Fruit fly (Drosophila melanogaster) whole organism, embryonic: Measurements from ENCODE around the gene CG6511.

Source experiments
- Abd-B ChIP-seq: fragments of 200-800 bp; sonication (Bioruptor generic); optimal IDR thresholded peaks from 2 replicates; lab custom pipeline; 2018; ENCODE audit warnings: missing biosample characterization, mild to moderate bottlenecking, missing genetic modification characterization, moderate library complexity
- Adf1 ChIP-seq: fragments of 200-800 bp; sonication (Bioruptor generic); IDR thresholded peaks from 2 replicates; pipeline ENCODE4 v1.3.6; 2022; ENCODE audit warnings: missing biosample characterization, missing genetic modification characterization
- Aef1 ChIP-seq: fragments of 200-800 bp; sonication (Bioruptor generic); IDR thresholded peaks from 3 replicates; pipeline ENCODE4 v1.3.6; 2022; ENCODE audit warnings: missing biosample characterization, missing genetic modification characterization
- Atf6 ChIP-seq: fragments of 200-800 bp; sonication (Bioruptor generic); IDR thresholded peaks from 2 replicates; pipeline ENCODE4 v1.3.6; 2022; ENCODE audit warnings: missing biosample characterization, missing genetic modification characterization
- B-H2 ChIP-seq: fragments of 200-800 bp; sonication (Bioruptor generic); optimal IDR thresholded peaks from 2 replicates; lab custom pipeline; 2018; ENCODE audit warnings: missing biosample characterization, mild to moderate bottlenecking, missing genetic modification characterization
- CG10366 ChIP-seq: fragments of 200-800 bp; sonication (Bioruptor generic); IDR thresholded peaks from 2 replicates; pipeline ENCODE4 v1.3.6; 2022; ENCODE audit warnings: missing biosample characterization, missing genetic modification characterization
- CG11398 ChIP-seq: fragments of 200-800 bp; sonication (Bioruptor generic); optimal IDR thresholded peaks from 2 replicates; lab custom pipeline; 2016; ENCODE audit warnings: missing biosample characterization, missing genetic modification characterization
- CG1233 ChIP-seq: fragments of 200-800 bp; sonication (Bioruptor generic); optimal IDR thresholded peaks from 4 replicates; lab custom pipeline; 2018; ENCODE audit warnings: missing biosample characterization, mild to moderate bottlenecking, missing genetic modification characterization
- CG13894 ChIP-seq: fragments of 200-800 bp; sonication (Bioruptor generic); optimal IDR thresholded peaks from 3 replicates; lab custom pipeline; 2018; ENCODE audit warnings: missing biosample characterization, mild to moderate bottlenecking, missing genetic modification characterization, moderate library complexity
- CG14441 ChIP-seq: fragments of 200-800 bp; sonication (Bioruptor generic); IDR thresholded peaks from 2 replicates; pipeline ENCODE4 v1.3.6; 2022; ENCODE audit warnings: missing biosample characterization, missing genetic modification characterization
- CG15011 ChIP-seq: fragments of 200-800 bp; sonication (Bioruptor generic); optimal IDR thresholded peaks from 3 replicates; lab custom pipeline; 2018; ENCODE audit warnings: missing biosample characterization, mild to moderate bottlenecking, missing genetic modification characterization
- CG1529 ChIP-seq: fragments of 200-800 bp; sonication (Bioruptor generic); optimal IDR thresholded peaks from 3 replicates; lab custom pipeline; 2018; ENCODE audit warnings: missing biosample characterization, missing genetic modification characterization
- CG15479 ChIP-seq: fragments of 200-800 bp; sonication (Bioruptor generic); optimal IDR thresholded peaks from 3 replicates; lab custom pipeline; 2019; ENCODE audit warnings: missing biosample characterization, mild to moderate bottlenecking, missing genetic modification characterization, moderate library complexity
- CG1602 ChIP-seq: fragments of 200-800 bp; sonication (Bioruptor generic); optimal IDR thresholded peaks from 3 replicates; lab custom pipeline; 2016; ENCODE audit warnings: missing biosample characterization, missing genetic modification characterization
- CG17328 ChIP-seq: fragments of 200-800 bp; sonication (Bioruptor generic); IDR thresholded peaks from 2 replicates; pipeline ENCODE4 v1.3.6; 2022; ENCODE audit warnings: missing biosample characterization, missing genetic modification characterization
- CG1792 ChIP-seq: fragments of 200-800 bp; sonication (Bioruptor generic); optimal IDR thresholded peaks from 2 replicates; lab custom pipeline; 2016; ENCODE audit warnings: missing biosample characterization, missing genetic modification characterization
- CG2120 ChIP-seq: fragments of 200-800 bp; sonication (Bioruptor generic); optimal IDR thresholded peaks from 3 replicates; lab custom pipeline; 2016; ENCODE audit warnings: missing biosample characterization, missing genetic modification characterization
- CG2129 ChIP-seq: fragments of 200-800 bp; sonication (Bioruptor generic); IDR thresholded peaks from 2 replicates; pipeline ENCODE4 v1.3.6; 2022; ENCODE audit warnings: missing biosample characterization, missing genetic modification characterization; ENCODE audit not compliant: partially characterized antibody
- CG2202 ChIP-seq: fragments of 200-800 bp; sonication (Bioruptor generic); optimal IDR thresholded peaks from 2 replicates; lab custom pipeline; 2018; ENCODE audit warnings: missing biosample characterization, mild to moderate bottlenecking, missing genetic modification characterization
- CG30431 ChIP-seq: fragments of 200-800 bp; sonication (Bioruptor generic); optimal IDR thresholded peaks from 2 replicates; lab custom pipeline; 2017; ENCODE audit warnings: missing biosample characterization, missing genetic modification characterization
- CG3065 ChIP-seq: fragments of 200-800 bp; sonication (Bioruptor generic); optimal IDR thresholded peaks from 2 replicates; lab custom pipeline; 2016; ENCODE audit warnings: missing biosample characterization, missing genetic modification characterization
- CG31441 ChIP-seq: fragments of 200-800 bp; sonication (Bioruptor generic); IDR thresholded peaks from 2 replicates; pipeline ENCODE4 v1.3.6; 2022; ENCODE audit warnings: missing biosample characterization, missing genetic modification characterization
- CG3163 ChIP-seq: fragments of 200-800 bp; sonication (Bioruptor generic); optimal IDR thresholded peaks from 3 replicates; lab custom pipeline; 2016; ENCODE audit warnings: missing biosample characterization, missing genetic modification characterization
- CG6683 ChIP-seq: fragments of 200-800 bp; sonication (Bioruptor generic); optimal IDR thresholded peaks from 2 replicates; lab custom pipeline; 2017; ENCODE audit warnings: missing biosample characterization, mild to moderate bottlenecking, missing genetic modification characterization, missing genetic modification reagents
- CG8290 ChIP-seq, 3 experiments: fragments of 200-800 bp; sonication (Bioruptor generic); optimal IDR thresholded peaks; 2 replicates each; lab custom pipeline; 2016 to 2019; ENCODE audit warnings: missing biosample characterization in 3 of 3, missing genetic modification characterization in 3 of 3, mild to moderate bottlenecking in 2 of 3, moderate library complexity in 1 of 3
- D ChIP-seq, 2 experiments: fragments of 200-800 bp in 1 of 2; fragments of >200 bp in 1 of 2; sonication (Bioruptor generic) in 1 of 2; optimal IDR thresholded peaks; 2 replicates in 1 of 2; 3 replicates in 1 of 2; lab custom pipeline; 2017; ENCODE audit warnings: mild to moderate bottlenecking in 1 of 2, missing biosample characterization in 1 of 2, missing genetic modification characterization in 1 of 2, missing genetic modification reagents in 1 of 2
- Dip3 ChIP-seq: fragments of 200-800 bp; sonication (Bioruptor generic); optimal IDR thresholded peaks from 3 replicates; lab custom pipeline; 2016; ENCODE audit warnings: missing biosample characterization, missing genetic modification characterization
- Drgx ChIP-seq: fragments of 200-800 bp; sonication (Bioruptor generic); IDR thresholded peaks from 2 replicates; pipeline ENCODE4 v1.3.6; 2022; ENCODE audit warnings: missing biosample characterization, missing genetic modification characterization
- Ets97D ChIP-seq: fragments of 200-800 bp; sonication (Bioruptor generic); optimal IDR thresholded peaks from 3 replicates; lab custom pipeline; 2016; ENCODE audit warnings: missing biosample characterization, missing genetic modification characterization
- HHEX ChIP-seq: fragments of 200-800 bp; sonication (Bioruptor generic); optimal IDR thresholded peaks from 3 replicates; lab custom pipeline; 2017; ENCODE audit warnings: missing biosample characterization, mild to moderate bottlenecking, missing genetic modification characterization, missing genetic modification reagents
- Hr78 ChIP-seq, 2 experiments: fragments of 200-800 bp in 1 of 2; fragments of >200 bp in 1 of 2; sonication (Bioruptor generic) in 1 of 2; optimal IDR thresholded peaks; 2 replicates each; lab custom pipeline; 2017 to 2019; ENCODE audit warnings: missing biosample characterization in 2 of 2, missing genetic modification characterization in 2 of 2, mild to moderate bottlenecking in 1 of 2, moderate library complexity in 1 of 2
- Kr ChIP-seq: fragments of 200-800 bp; sonication (Bioruptor generic); optimal IDR thresholded peaks from 2 replicates; lab custom pipeline; 2017; ENCODE audit warnings: missing biosample characterization, mild to moderate bottlenecking, missing genetic modification characterization
- Ravus ChIP-seq: fragments of 200-800 bp; sonication (Bioruptor generic); IDR thresholded peaks from 2 replicates; pipeline ENCODE4 v1.3.6; 2022; ENCODE audit warnings: missing biosample characterization, missing genetic modification characterization
- Xbp1 ChIP-seq: fragments of 200-800 bp; sonication (Bioruptor generic); optimal IDR thresholded peaks from 3 replicates; lab custom pipeline; 2016; ENCODE audit warnings: missing biosample characterization, mild to moderate bottlenecking, missing genetic modification characterization
- ase ChIP-seq: fragments of 200-800 bp; sonication (Bioruptor generic); IDR thresholded peaks from 3 replicates; pipeline ENCODE4 v1.3.6; 2022; ENCODE audit warnings: missing biosample characterization, missing genetic modification characterization
- bsh ChIP-seq, 2 experiments: fragments of 200-800 bp; sonication (Bioruptor generic); optimal IDR thresholded peaks; 2 replicates each; lab custom pipeline; 2017 to 2018; ENCODE audit warnings: mild to moderate bottlenecking in 2 of 2, missing biosample characterization in 2 of 2, missing genetic modification characterization in 2 of 2, moderate library complexity in 1 of 2
- crc ChIP-seq: fragments of 200-800 bp; sonication (Bioruptor generic); optimal IDR thresholded peaks from 2 replicates; lab custom pipeline; 2016; ENCODE audit warnings: missing biosample characterization, missing genetic modification characterization
- cwo ChIP-seq: fragments of 200-800 bp; sonication (Bioruptor generic); optimal IDR thresholded peaks from 3 replicates; lab custom pipeline; 2017; ENCODE audit warnings: missing biosample characterization, missing genetic modification characterization, mild to moderate bottlenecking, moderate library complexity, missing genetic modification reagents
- dati ChIP-seq: fragments of 200-800 bp; sonication (Bioruptor generic); IDR thresholded peaks from 2 replicates; pipeline ENCODE4 v1.3.6; 2022; ENCODE audit warnings: missing biosample characterization, missing genetic modification characterization
- emc ChIP-seq: fragments of 200-800 bp; sonication (Bioruptor generic); optimal IDR thresholded peaks from 2 replicates; lab custom pipeline; 2016; ENCODE audit warnings: missing biosample characterization, missing genetic modification characterization
- fd96Cb ChIP-seq: fragments of 200-800 bp; sonication (Bioruptor generic); optimal IDR thresholded peaks from 2 replicates; lab custom pipeline; 2018; ENCODE audit warnings: missing biosample characterization, mild to moderate bottlenecking, missing genetic modification characterization, moderate library complexity
- gce ChIP-seq: fragments of 200-800 bp; sonication (Bioruptor generic); IDR thresholded peaks from 3 replicates; pipeline ENCODE4 v1.3.6; 2022; ENCODE audit warnings: missing biosample characterization, missing genetic modification characterization
- hkb ChIP-seq, 2 experiments: fragments of 200-800 bp in 1 of 2; fragments of >200 bp in 1 of 2; sonication (Bioruptor generic) in 1 of 2; IDR thresholded peaks in 1 of 2; optimal IDR thresholded peaks in 1 of 2; 2 replicates each; pipeline versions ENCODE4 v1.3.6 to Lab custom; 2017 to 2022; ENCODE audit warnings: missing biosample characterization in 1 of 2, missing genetic modification characterization in 1 of 2
- lbe ChIP-seq: fragments of 200-800 bp; sonication (Bioruptor generic); optimal IDR thresholded peaks from 2 replicates; lab custom pipeline; 2016; ENCODE audit warnings: missing biosample characterization, mild to moderate bottlenecking, missing genetic modification characterization
- lilli ChIP-seq: fragments of 200-800 bp; sonication (Bioruptor generic); optimal IDR thresholded peaks from 3 replicates; lab custom pipeline; 2016; ENCODE audit warnings: missing biosample characterization, missing genetic modification characterization
- ranshi ChIP-seq: fragments of 200-800 bp; sonication (Bioruptor generic); IDR thresholded peaks from 2 replicates; pipeline ENCODE4 v1.3.6; 2022; ENCODE audit warnings: missing biosample characterization, missing genetic modification characterization
- sug ChIP-seq: fragments of 200-800 bp; optimal IDR thresholded peaks from 2 replicates; lab custom pipeline; 2019; ENCODE audit warnings: missing biosample characterization, mild to moderate bottlenecking, missing genetic modification characterization, moderate library complexity
- tgo ChIP-seq: fragments of 200-800 bp; sonication (Bioruptor generic); IDR thresholded peaks from 3 replicates; pipeline ENCODE4 v1.3.6; 2022; ENCODE audit warnings: missing biosample characterization, missing genetic modification characterization
- trh ChIP-seq: fragments of 200-800 bp; sonication (Bioruptor generic); optimal IDR thresholded peaks from 2 replicates; lab custom pipeline; 2016; ENCODE audit warnings: missing biosample characterization, missing genetic modification characterization
- vvl ChIP-seq: fragments of 200-800 bp; sonication (Bioruptor generic); IDR thresholded peaks from 2 replicates; pipeline ENCODE4 v1.3.6; 2022; ENCODE audit warnings: missing biosample characterization, missing genetic modification characterization

The CG6511 gene

dm6 chr3L:8751262-8751661, 30.1 kb downstream of the CG6511 start (continued):
- TF ChIP-seq Aef1 (no peak), CG15011 (GFP tag; lab: Kevin White, UChicago) (peak; percentile 8), cwo (GFP tag; lab: Kevin White, UChicago) (no peak), CG13894 (no peak), Drgx (GFP tag; lab: Robert Waterston, UW) (peak; percentile 71), Ravus (GFP tag; lab: Robert Waterston, UW) (no peak), vvl (GFP tag; lab: Robert Waterston, UW) (peak; percentile 73), CG6683 (GFP tag; lab: Kevin White, UChicago) (no peak), CG30431 (GFP tag; lab: Kevin White, UChicago) (no peak), trh (GFP tag; lab: Kevin White, UChicago) (no peak), tgo (GFP tag; lab: Robert Waterston, UW) (peak; percentile 59), hkb (optimal IDR thresholded peaks at IDR 0.05; lab: Kevin White, UChicago) (no peak), hkb (GFP tag; IDR thresholded peaks at IDR 0.05; lab: Robert Waterston, UW) (peak; percentile 69), fd96Cb (tag; lab: Kevin White, UChicago) (peak; percentile 63), crc (GFP tag; lab: Kevin White, UChicago) (no peak), CG15479 (GFP tag; lab: Kevin White, UChicago) (no peak), B-H2 (no peak), CG2202 (tag; lab: Kevin White, UChicago) (no peak), bsh (GFP tag; optimal IDR thresholded peaks at IDR 0.05; lab: Kevin White, UChicago) (peak in 1 of 2 experiments; percentile 72), CG31441 (GFP tag; lab: Robert Waterston, UW) (peak; percentile 62), CG8290 (GFP tag; optimal IDR thresholded peaks at IDR 0.05; lab: Kevin White, UChicago) (no peak), CG8290 (tag; optimal IDR thresholded peaks at IDR 0.05; lab: Kevin White, UChicago) (no peak), ranshi (GFP tag; lab: Robert Waterston, UW) (no peak), sug (tag; lab: Kevin White, UChicago) (no peak), CG14441 (0 out of 2 replicates have a peak, but pooled peaks have one; percentile 14), HHEX (GFP tag; lab: Kevin White, UChicago) (peak; percentile 44), CG3163 (GFP tag; lab: Kevin White, UChicago) (no peak), CG1233 (GFP tag; lab: Kevin White, UChicago) (no peak), lbe (no peak), CG2129 (GFP tag; lab: Robert Waterston, UW) (no peak), emc (GFP tag; lab: Kevin White, UChicago) (no peak), CG10366 (GFP tag; lab: Robert Waterston, UW) (peak; percentile 67), lilli (no peak), Xbp1 (GFP tag; lab: Kevin White, UChicago) (peak; percentile 65), Kr (no peak), CG1602 (GFP tag; lab: Kevin White, UChicago) (peak; percentile 5), Hr78 (GFP tag; optimal IDR thresholded peaks at IDR 0.05; lab: Kevin White, UChicago) (peak in 1 of 2 experiments; percentile 35), ase (GFP tag; lab: Robert Waterston, UW) (no peak), Adf1 (GFP tag; lab: Robert Waterston, UW) (no peak), CG2120 (GFP tag; lab: Kevin White, UChicago) (no peak), Ets97D (GFP tag; lab: Kevin White, UChicago) (no peak), CG11398 (no peak), CG17328 (GFP tag; lab: Robert Waterston, UW) (peak; percentile 72), D (optimal IDR thresholded peaks at IDR 0.05; lab: Kevin White, UChicago) (no peak), D (GFP tag; optimal IDR thresholded peaks at IDR 0.05; lab: Kevin White, UChicago) (peak; percentile 47), Abd-B (GFP tag; lab: Kevin White, UChicago) (peak; percentile 30), Atf6 (GFP tag; lab: Robert Waterston, UW) (peak; percentile 22; the same call in 1 of the 2 replicates), dati (GFP tag; lab: Robert Waterston, UW) (no peak), Dip3 (no peak), CG3065 (GFP tag; lab: Kevin White, UChicago) (no peak), gce (0 out of 3 replicates have a peak, but pooled peaks have one; percentile 40), CG1529 (GFP tag; lab: Kevin White, UChicago) (peak; percentile 52), CG1792 (GFP tag; lab: Kevin White, UChicago) (no peak)
